Fruit fly (Drosophila melanogaster): Measurements from ENCODE around the gene CG3156.

The CG3156 gene

DNA sequence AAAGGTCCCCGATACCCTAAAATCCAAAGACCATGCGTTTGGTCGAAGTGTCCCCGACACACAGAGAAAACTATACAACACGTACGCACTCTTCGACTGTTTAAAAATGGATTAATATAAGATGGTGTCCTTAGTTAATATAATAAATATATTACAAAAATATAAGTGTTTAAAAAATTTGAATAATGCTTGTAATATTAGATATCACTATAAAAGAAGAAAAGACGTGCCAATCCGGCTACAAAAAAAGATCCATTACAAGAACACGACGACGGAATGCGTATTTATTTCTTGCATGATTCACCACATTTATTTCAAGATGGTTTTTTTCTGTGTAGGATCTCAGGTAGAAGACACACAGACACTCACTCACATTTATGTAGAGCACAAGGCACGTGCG is 29.9 kb upstream of the CG3156 start (continued):
- no peak for TF ChIP-seq CG30020 (tag; optimal IDR thresholded peaks at IDR 0.05)
- no peak for TF ChIP-seq CG15011 (GFP tag; optimal IDR thresholded peaks at IDR 0.05)
- TF ChIP-seq CG10979 (tag; optimal IDR thresholded peaks at IDR 0.05) = peak; percentile 77
- TF ChIP-seq hth (optimal IDR thresholded peaks at IDR 0.05) = no peak
- TF ChIP-seq hbn (GFP tag; IDR thresholded peaks at IDR 0.05; ENCODE audit: partially characterized antibody) = no peak
- TF ChIP-seq h (optimal IDR thresholded peaks at IDR 0.05) = no peak
- TF ChIP-seq seq (GFP tag; IDR thresholded peaks at IDR 0.05) = no peak
- TF ChIP-seq CG1024 (GFP tag; IDR thresholded peaks at IDR 0.05) = no peak
- TF ChIP-seq Ssrp (tag; optimal IDR thresholded peaks at IDR 0.05) = peak; percentile 34
- no peak for TF ChIP-seq so (GFP tag; IDR thresholded peaks at IDR 0.05)
- no peak for TF ChIP-seq Lim3 (GFP tag; IDR thresholded peaks at IDR 0.05)
- no peak for TF ChIP-seq prd (optimal IDR thresholded peaks at IDR 0.05)
- peak; percentile 58; the same call in 1 of the 3 replicates for TF ChIP-seq prd (GFP tag; IDR thresholded peaks at IDR 0.05)
- TF ChIP-seq pita (GFP tag; optimal IDR thresholded peaks at IDR 0.05) = no peak
- no peak for TF ChIP-seq jigr1 (GFP tag; IDR thresholded peaks at IDR 0.05)
- no peak for TF ChIP-seq CG14014 (GFP tag; IDR thresholded peaks at IDR 0.05)
- TF ChIP-seq CG2875 (GFP tag; optimal IDR thresholded peaks at IDR 0.05) = no peak
- no peak for TF ChIP-seq eyg (GFP tag; optimal IDR thresholded peaks at IDR 0.05)
- TF ChIP-seq crc (GFP tag; optimal IDR thresholded peaks at IDR 0.05) = no peak
- TF ChIP-seq Ada2b (GFP tag; IDR thresholded peaks at IDR 0.05) = no peak
- TF ChIP-seq CG14667 (GFP tag; IDR thresholded peaks at IDR 0.05) = no peak
- peak; percentile 16 for TF ChIP-seq CG4820 (GFP tag; optimal IDR thresholded peaks at IDR 0.05)
- no peak for TF ChIP-seq CG10274 (GFP tag; optimal IDR thresholded peaks at IDR 0.05)
- TF ChIP-seq Dip3 (GFP tag; optimal IDR thresholded peaks at IDR 0.05) = no peak
- TF ChIP-seq CG15479 (GFP tag; optimal IDR thresholded peaks at IDR 0.05) = no peak
- no peak for TF ChIP-seq CG10431 (GFP tag; optimal IDR thresholded peaks at IDR 0.05)
- TF ChIP-seq BtbVII (GFP tag; optimal IDR thresholded peaks at IDR 0.05) = no peak
- no peak for TF ChIP-seq br (optimal IDR thresholded peaks at IDR 0.05)
- no peak for TF ChIP-seq Antp (GFP tag; optimal IDR thresholded peaks at IDR 0.05)
- peak; percentile 19 for TF ChIP-seq Spps (tag; optimal IDR thresholded peaks at IDR 0.05)
- TF ChIP-seq CG12155 (GFP tag; optimal IDR thresholded peaks at IDR 0.05) = no peak
- TF ChIP-seq Dad (GFP tag; optimal IDR thresholded peaks at IDR 0.05) = no peak
- no peak for TF ChIP-seq NFAT (GFP tag; IDR thresholded peaks at IDR 0.05)
- no peak for TF ChIP-seq H15 (GFP tag; IDR thresholded peaks at IDR 0.05)
- no peak for TF ChIP-seq CG16813 (GFP tag; IDR thresholded peaks at IDR 0.05; ENCODE audit: partially characterized antibody)
- TF ChIP-seq kay (GFP tag; optimal IDR thresholded peaks at IDR 0.05) = no peak
- TF ChIP-seq Dref (GFP tag; IDR thresholded peaks at IDR 0.05) = no peak
- TF ChIP-seq Xrp1 (GFP tag; IDR thresholded peaks at IDR 0.05) = peak; percentile 75
- TF ChIP-seq E2f2 (GFP tag; IDR thresholded peaks at IDR 0.05) = no peak
- no peak for TF ChIP-seq CG7963 (GFP tag; IDR thresholded peaks at IDR 0.05; ENCODE audit: partially characterized antibody)
- no peak for TF ChIP-seq Asciz (GFP tag; optimal IDR thresholded peaks at IDR 0.05)
- no peak for TF ChIP-seq MTF-1 (GFP tag; optimal IDR thresholded peaks at IDR 0.05; ENCODE audit: borderline replicate concordance)
- TF ChIP-seq gsb-n (tag; optimal IDR thresholded peaks at IDR 0.05) = peak; percentile 33
- peak; percentile 77 for TF ChIP-seq D19A (tag; optimal IDR thresholded peaks at IDR 0.05)
- TF ChIP-seq stwl (tag; optimal IDR thresholded peaks at IDR 0.05) = peak; percentile 11
- TF ChIP-seq Doc2 (GFP tag; IDR thresholded peaks at IDR 0.05) = no peak
- no peak for TF ChIP-seq CG14965 (GFP tag; optimal IDR thresholded peaks at IDR 0.05; ENCODE audit: borderline replicate concordance)
- TF ChIP-seq CG6683 (GFP tag; optimal IDR thresholded peaks at IDR 0.05) = no peak
- TF ChIP-seq CG6654 (GFP tag; optimal IDR thresholded peaks at IDR 0.05) = no peak
- TF ChIP-seq Aef1 (GFP tag; IDR thresholded peaks at IDR 0.05) = no peak
- TF ChIP-seq CG14710 (tag; optimal IDR thresholded peaks at IDR 0.05) = peak; percentile 74
- no peak for TF ChIP-seq chn (GFP tag; optimal IDR thresholded peaks at IDR 0.05)
- no peak for TF ChIP-seq lov (optimal IDR thresholded peaks at IDR 0.05)
- TF ChIP-seq lov (GFP tag; IDR thresholded peaks at IDR 0.05) = no peak

All from whole organism, embryonic.